Fruit fly (Drosophila melanogaster) whole organism, embryonic: ENCODE results near the gene UK114.

Source experiments
- Atf-2 ChIP-seq: fragments of 200-800 bp; sonication (Bioruptor generic); optimal IDR thresholded peaks from 2 replicates; lab custom pipeline; 2016; ENCODE audit warnings: missing biosample characterization, missing genetic modification characterization
- Bdp1 ChIP-seq: fragments of 200-800 bp; sonication (Bioruptor generic); optimal IDR thresholded peaks from 3 replicates; lab custom pipeline; 2016; ENCODE audit warnings: missing biosample characterization, missing genetic modification characterization
- CG10209 ChIP-seq: fragments of 200-800 bp; sonication (Bioruptor generic); optimal IDR thresholded peaks from 3 replicates; lab custom pipeline; 2017; ENCODE audit warnings: missing biosample characterization, mild to moderate bottlenecking, missing genetic modification characterization, missing genetic modification reagents
- CG1024 ChIP-seq: fragments of 200-800 bp; sonication (Bioruptor generic); IDR thresholded peaks from 2 replicates; pipeline ENCODE4 v1.3.6; 2022; ENCODE audit warnings: missing biosample characterization, missing genetic modification characterization
- CG11504 ChIP-seq: fragments of 200-800 bp; sonication (Bioruptor generic); optimal IDR thresholded peaks from 3 replicates; lab custom pipeline; 2019; ENCODE audit warnings: missing biosample characterization, mild to moderate bottlenecking, missing genetic modification characterization, moderate library complexity
- CG11723 ChIP-seq: fragments of 200-800 bp; sonication (Bioruptor generic); optimal IDR thresholded peaks from 2 replicates; lab custom pipeline; 2017; ENCODE audit warnings: missing biosample characterization, mild to moderate bottlenecking, missing genetic modification characterization
- CG12071 ChIP-seq: fragments of 200-800 bp; sonication (Bioruptor generic); optimal IDR thresholded peaks from 3 replicates; lab custom pipeline; 2018; ENCODE audit warnings: missing biosample characterization, mild to moderate bottlenecking, missing genetic modification characterization
- CG12219 ChIP-seq: fragments of 200-800 bp; sonication (Bioruptor generic); optimal IDR thresholded peaks from 3 replicates; lab custom pipeline; 2018; ENCODE audit warnings: missing biosample characterization, mild to moderate bottlenecking, missing genetic modification characterization
- CG12236 ChIP-seq: fragments of 200-800 bp; sonication (Bioruptor generic); optimal IDR thresholded peaks from 2 replicates; lab custom pipeline; 2016; ENCODE audit warnings: missing biosample characterization, missing genetic modification characterization
- CG17186 ChIP-seq: fragments of 200-800 bp; sonication (Bioruptor generic); optimal IDR thresholded peaks from 3 replicates; lab custom pipeline; 2017; ENCODE audit warnings: missing biosample characterization, missing genetic modification reagents, missing genetic modification characterization
- CG18262 ChIP-seq: fragments of 200-800 bp; optimal IDR thresholded peaks from 3 replicates; lab custom pipeline; 2019; ENCODE audit warnings: missing biosample characterization, mild to moderate bottlenecking, missing genetic modification characterization, moderate library complexity
- CG31388 ChIP-seq: fragments of 200-800 bp; sonication (Bioruptor generic); optimal IDR thresholded peaks from 2 replicates; lab custom pipeline; 2016; ENCODE audit warnings: missing biosample characterization, missing genetic modification characterization
- CG31441 ChIP-seq: fragments of 200-800 bp; sonication (Bioruptor generic); IDR thresholded peaks from 2 replicates; pipeline ENCODE4 v1.3.6; 2022; ENCODE audit warnings: missing biosample characterization, missing genetic modification characterization
- CG32772 ChIP-seq: fragments of 200-800 bp; sonication (Bioruptor generic); IDR thresholded peaks from 2 replicates; pipeline ENCODE4 v1.3.6; 2022; ENCODE audit warnings: missing biosample characterization, missing genetic modification characterization
- CG34224 ChIP-seq: fragments of 200-800 bp; sonication (Bioruptor generic); IDR thresholded peaks from 3 replicates; pipeline ENCODE4 v1.3.6; 2022; ENCODE audit warnings: missing biosample characterization, missing genetic modification characterization; ENCODE audit not compliant: partially characterized antibody
- CG4617 ChIP-seq: fragments of 200-800 bp; sonication (Bioruptor generic); optimal IDR thresholded peaks from 3 replicates; lab custom pipeline; 2016; ENCODE audit warnings: missing biosample characterization, missing genetic modification characterization, borderline replicate concordance
- CG6765 ChIP-seq: fragments of 200-800 bp; sonication (Bioruptor generic); optimal IDR thresholded peaks from 3 replicates; lab custom pipeline; 2017; ENCODE audit warnings: missing biosample characterization, mild to moderate bottlenecking, missing genetic modification characterization
- CG7987 ChIP-seq: fragments of 200-800 bp; sonication (Bioruptor generic); optimal IDR thresholded peaks from 2 replicates; lab custom pipeline; 2018; ENCODE audit warnings: missing biosample characterization, mild to moderate bottlenecking, missing genetic modification characterization, moderate library complexity
- CG9876 ChIP-seq: fragments of 200-800 bp; sonication (Bioruptor generic); optimal IDR thresholded peaks from 2 replicates; lab custom pipeline; 2016; ENCODE audit warnings: missing biosample characterization, missing genetic modification characterization
- D19B ChIP-seq: fragments of 200-800 bp; sonication (Bioruptor generic); optimal IDR thresholded peaks from 2 replicates; lab custom pipeline; 2017; ENCODE audit warnings: missing biosample characterization, mild to moderate bottlenecking, missing genetic modification characterization
- Dfd ChIP-seq, 2 experiments: fragments of >200 bp; optimal IDR thresholded peaks; 2 replicates each; lab custom pipeline; 2017; ENCODE audit warnings: missing biosample characterization in 2 of 2, missing genetic modification characterization in 2 of 2
- Dll ChIP-seq: fragments of 200-800 bp; sonication (Bioruptor generic); IDR thresholded peaks from 4 replicates; pipeline ENCODE4 v1.3.6; 2022; ENCODE audit warnings: missing biosample characterization, missing genetic modification characterization; ENCODE audit not compliant: partially characterized antibody
- Doc3 ChIP-seq: fragments of 200-800 bp; sonication (Bioruptor generic); IDR thresholded peaks from 3 replicates; pipeline ENCODE4 v1.3.6; 2022; ENCODE audit warnings: missing biosample characterization, missing genetic modification characterization; ENCODE audit not compliant: partially characterized antibody
- E2f2 ChIP-seq: fragments of 200-800 bp; sonication (Bioruptor generic); IDR thresholded peaks from 2 replicates; pipeline ENCODE4 v1.3.6; 2022; ENCODE audit warnings: missing biosample characterization, missing genetic modification characterization
- Fer3 ChIP-seq: fragments of 200-800 bp; sonication (Bioruptor generic); optimal IDR thresholded peaks from 2 replicates; lab custom pipeline; 2018; ENCODE audit warnings: missing biosample characterization, mild to moderate bottlenecking, missing genetic modification characterization, moderate library complexity
- HLH54F ChIP-seq: fragments of 200-800 bp; sonication (Bioruptor generic); optimal IDR thresholded peaks from 3 replicates; lab custom pipeline; 2016; ENCODE audit warnings: missing biosample characterization, missing genetic modification characterization
- Hand ChIP-seq: fragments of 200-800 bp; sonication (Bioruptor generic); optimal IDR thresholded peaks from 2 replicates; lab custom pipeline; 2017; ENCODE audit warnings: mild to moderate bottlenecking, missing biosample characterization, missing genetic modification reagents, missing genetic modification characterization
- HmgD ChIP-seq: fragments of 200-800 bp; sonication (Bioruptor generic); optimal IDR thresholded peaks from 3 replicates; lab custom pipeline; 2016; ENCODE audit warnings: missing biosample characterization, missing genetic modification characterization
- Hmr ChIP-seq: fragments of 200-800 bp; sonication (Bioruptor generic); optimal IDR thresholded peaks from 3 replicates; lab custom pipeline; 2017; ENCODE audit warnings: mild to moderate bottlenecking, missing biosample characterization, missing genetic modification reagents, missing genetic modification characterization
- Nf-YC ChIP-seq: fragments of 200-800 bp; optimal IDR thresholded peaks from 3 replicates; lab custom pipeline; 2019; ENCODE audit warnings: missing biosample characterization, mild to moderate bottlenecking, missing genetic modification characterization, moderate library complexity
- Pdp1 ChIP-seq, 2 experiments: fragments of 200-800 bp; sonication (Bioruptor generic); optimal IDR thresholded peaks; 3 replicates each; lab custom pipeline; 2016; ENCODE audit warnings: missing biosample characterization in 2 of 2, missing genetic modification characterization in 2 of 2, mild to moderate bottlenecking in 1 of 2, moderate library complexity in 1 of 2
- Sox100B ChIP-seq: fragments of 200-800 bp; sonication (Bioruptor generic); optimal IDR thresholded peaks from 3 replicates; lab custom pipeline; 2018; ENCODE audit warnings: missing biosample characterization, mild to moderate bottlenecking, missing genetic modification characterization
- bsh ChIP-seq, 2 experiments: fragments of 200-800 bp; sonication (Bioruptor generic); optimal IDR thresholded peaks; 2 replicates each; lab custom pipeline; 2017 to 2018; ENCODE audit warnings: mild to moderate bottlenecking in 2 of 2, missing biosample characterization in 2 of 2, missing genetic modification characterization in 2 of 2, moderate library complexity in 1 of 2
- ci ChIP-seq: fragments of 200-800 bp; sonication (Bioruptor generic); IDR thresholded peaks from 3 replicates; pipeline ENCODE4 v1.3.6; 2022; ENCODE audit warnings: missing biosample characterization, missing genetic modification characterization
- ewg ChIP-seq: fragments of 200-800 bp; sonication (Bioruptor generic); optimal IDR thresholded peaks from 3 replicates; lab custom pipeline; 2017; ENCODE audit warnings: mild to moderate bottlenecking, missing biosample characterization, missing genetic modification reagents, missing genetic modification characterization
- fd64A ChIP-seq: fragments of 200-800 bp; sonication (Bioruptor generic); optimal IDR thresholded peaks from 3 replicates; lab custom pipeline; 2018; ENCODE audit warnings: missing biosample characterization, mild to moderate bottlenecking, missing genetic modification characterization
- gem ChIP-seq: fragments of 200-800 bp; sonication (Bioruptor generic); optimal IDR thresholded peaks from 2 replicates; lab custom pipeline; 2019; ENCODE audit warnings: missing biosample characterization, mild to moderate bottlenecking, missing genetic modification characterization, moderate library complexity
- gsb-n ChIP-seq: fragments of 200-800 bp; sonication (Bioruptor generic); optimal IDR thresholded peaks from 3 replicates; lab custom pipeline; 2018; ENCODE audit warnings: missing biosample characterization, mild to moderate bottlenecking, missing genetic modification characterization
- insv ChIP-seq, 2 experiments: fragments of 200-800 bp; sonication (Bioruptor generic); optimal IDR thresholded peaks; 3 replicates each; lab custom pipeline; 2016 to 2018; ENCODE audit warnings: missing biosample characterization in 2 of 2, missing genetic modification characterization in 2 of 2
- jigr1 ChIP-seq: fragments of 200-800 bp; sonication (Bioruptor generic); IDR thresholded peaks from 3 replicates; pipeline ENCODE4 v1.3.6; 2022; ENCODE audit warnings: missing biosample characterization, missing genetic modification characterization
- kay ChIP-seq: fragments of 200-800 bp; sonication (Bioruptor generic); optimal IDR thresholded peaks from 2 replicates; lab custom pipeline; 2016; ENCODE audit warnings: missing biosample characterization, missing genetic modification characterization
- ken ChIP-seq: fragments of 200-800 bp; sonication (Bioruptor generic); IDR thresholded peaks from 3 replicates; pipeline ENCODE4 v1.3.6; 2022; ENCODE audit warnings: missing biosample characterization, missing genetic modification characterization
- lola ChIP-seq, 3 experiments: fragments of >200 bp in 2 of 3; fragments of 200-800 bp in 1 of 3; sonication (Bioruptor generic) in 1 of 3; optimal IDR thresholded peaks; 2 replicates each; lab custom pipeline; 2017 to 2019; ENCODE audit warnings: missing biosample characterization in 3 of 3, missing genetic modification characterization in 3 of 3, mild to moderate bottlenecking in 1 of 3, moderate library complexity in 1 of 3
- mirr ChIP-seq: fragments of 200-800 bp; sonication (Bioruptor generic); optimal IDR thresholded peaks from 3 replicates; lab custom pipeline; 2018; ENCODE audit warnings: missing biosample characterization, mild to moderate bottlenecking, missing genetic modification characterization
- nerfin-1 ChIP-seq: fragments of 200-800 bp; sonication (Bioruptor generic); optimal IDR thresholded peaks from 3 replicates; lab custom pipeline; 2019; ENCODE audit warnings: missing biosample characterization, mild to moderate bottlenecking, missing genetic modification characterization, moderate library complexity
- prd ChIP-seq, 3 experiments: fragments of >200 bp in 2 of 3; fragments of 200-800 bp in 1 of 3; sonication (Bioruptor generic) in 1 of 3; optimal IDR thresholded peaks in 2 of 3; IDR thresholded peaks in 1 of 3; 2 replicates in 2 of 3; 3 replicates in 1 of 3; pipeline versions ENCODE4 v1.3.6 to Lab custom; 2017 to 2022; ENCODE audit warnings: missing biosample characterization in 1 of 3, missing genetic modification characterization in 1 of 3
- repo ChIP-seq: fragments of 200-800 bp; sonication (Bioruptor generic); optimal IDR thresholded peaks from 2 replicates; lab custom pipeline; 2016; ENCODE audit warnings: missing biosample characterization, missing genetic modification characterization
- sens ChIP-seq: fragments of 200-800 bp; sonication (Bioruptor generic); peaks from one replicate; lab custom pipeline; 2016; ENCODE audit warnings: missing biosample characterization, missing genetic modification characterization
- tll ChIP-seq, 2 experiments: fragments of 200-800 bp in 1 of 2; fragments of >200 bp in 1 of 2; sonication (Bioruptor generic) in 1 of 2; optimal IDR thresholded peaks; 2 replicates each; lab custom pipeline; 2017 to 2019; ENCODE audit warnings: missing biosample characterization in 2 of 2, missing genetic modification characterization in 2 of 2, mild to moderate bottlenecking in 1 of 2, moderate library complexity in 1 of 2
- trh ChIP-seq: fragments of 200-800 bp; sonication (Bioruptor generic); optimal IDR thresholded peaks from 2 replicates; lab custom pipeline; 2016; ENCODE audit warnings: missing biosample characterization, missing genetic modification characterization

The UK114 gene

dm6 chr2L:15249682-15250081 is 25.2 kb downstream of the UK114 start (continued):
- TF ChIP-seq Pdp1 (GFP tag; optimal IDR thresholded peaks at IDR 0.05; lab: Kevin White, UChicago) (peak in 1 of 2 experiments; percentile 32), CG17186 (GFP tag; lab: Kevin White, UChicago) (no peak), sens (peak; percentile 82), CG12071 (GFP tag; lab: Kevin White, UChicago) (no peak), gem (tag; lab: Kevin White, UChicago) (peak; percentile 26), CG10209 (GFP tag; lab: Kevin White, UChicago) (no peak), Hmr (GFP tag; lab: Kevin White, UChicago) (no peak), lola (GFP tag; optimal IDR thresholded peaks at IDR 0.05; lab: Kevin White, UChicago) (no peak), repo (no peak), Bdp1 (GFP tag; lab: Kevin White, UChicago) (no peak), HLH54F (no peak), nerfin-1 (tag; lab: Kevin White, UChicago) (no peak), ci (GFP tag; lab: Robert Waterston, UW) (no peak), HmgD (GFP tag; lab: Kevin White, UChicago) (no peak), Dfd (GFP tag; optimal IDR thresholded peaks at IDR 0.05; lab: Kevin White, UChicago) (no peak), Atf-2 (GFP tag; lab: Kevin White, UChicago) (no peak), E2f2 (GFP tag; lab: Robert Waterston, UW) (no peak), CG12219 (GFP tag; lab: Kevin White, UChicago) (no peak), CG7987 (GFP tag; lab: Kevin White, UChicago) (no peak), CG1024 (GFP tag; lab: Robert Waterston, UW) (0 out of 2 replicates have a peak, but pooled peaks have one; percentile 8), Sox100B (GFP tag; lab: Kevin White, UChicago) (no peak), CG11504 (peak; percentile 55), CG4617 (GFP tag; lab: Kevin White, UChicago) (no peak), Doc3 (GFP tag; lab: Robert Waterston, UW) (no peak), prd (optimal IDR thresholded peaks at IDR 0.05; lab: Kevin White, UChicago) (no peak), prd (GFP tag; IDR thresholded peaks at IDR 0.05; lab: Robert Waterston, UW) (no peak), CG11723 (no peak), tll (GFP tag; optimal IDR thresholded peaks at IDR 0.05; lab: Kevin White, UChicago) (no peak), CG12236 (GFP tag; lab: Kevin White, UChicago) (no peak), gsb-n (tag; lab: Kevin White, UChicago) (no peak), ken (GFP tag; lab: Robert Waterston, UW) (0 out of 3 replicates have a peak, but pooled peaks have one; percentile 7), kay (GFP tag; lab: Kevin White, UChicago) (no peak), CG31441 (GFP tag; lab: Robert Waterston, UW) (no peak), CG31388 (GFP tag; lab: Kevin White, UChicago) (no peak), fd64A (no peak), bsh (GFP tag; optimal IDR thresholded peaks at IDR 0.05; lab: Kevin White, UChicago) (peak in 1 of 2 experiments; percentile 26), CG9876 (no peak), CG18262 (tag; lab: Kevin White, UChicago) (no peak), jigr1 (no peak), trh (no peak), D19B (GFP tag; lab: Kevin White, UChicago) (peak; percentile 44), ewg (GFP tag; lab: Kevin White, UChicago) (no peak), insv (GFP tag; optimal IDR thresholded peaks at IDR 0.05; lab: Kevin White, UChicago) (no peak), Fer3 (tag; lab: Kevin White, UChicago) (no peak), CG34224 (GFP tag; lab: Robert Waterston, UW) (no peak), mirr (GFP tag; lab: Kevin White, UChicago) (no peak), CG32772 (GFP tag; lab: Robert Waterston, UW) (no peak), CG6765 (GFP tag; lab: Kevin White, UChicago) (no peak), Hand (GFP tag; lab: Kevin White, UChicago) (no peak), Dll (GFP tag; lab: Robert Waterston, UW) (no peak), Nf-YC (tag; lab: Kevin White, UChicago) (no peak)
